Fruit fly (Drosophila melanogaster): ENCODE data around the gene cu.

The cu gene

DNA sequence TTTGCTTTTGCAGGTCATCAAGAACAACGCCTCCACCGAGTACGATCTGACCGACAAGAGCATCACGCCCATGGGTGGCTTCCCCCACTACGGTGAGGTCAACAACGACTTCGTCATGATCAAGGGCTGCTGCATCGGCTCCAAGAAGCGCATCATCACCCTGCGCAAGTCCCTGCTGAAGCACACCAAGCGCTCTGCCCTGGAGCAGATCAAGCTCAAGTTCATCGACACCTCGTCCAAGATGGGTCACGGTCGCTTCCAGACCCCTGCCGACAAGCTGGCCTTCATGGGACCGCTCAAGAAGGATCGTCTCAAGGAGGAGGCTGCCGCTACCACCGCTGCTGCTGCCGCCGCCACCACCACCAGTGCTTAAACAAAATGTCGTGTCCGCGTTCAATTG, 27.1 kb downstream of the cu start:
- TF ChIP-seq fd96Ca (GFP tag; IDR thresholded peaks at IDR 0.05), result no peak
- TF ChIP-seq Pif1B (GFP tag; optimal IDR thresholded peaks at IDR 0.05), result no peak
- no peak for TF ChIP-seq D1 (tag; optimal IDR thresholded peaks at IDR 0.05)
- no peak for TF ChIP-seq rn (GFP tag; IDR thresholded peaks at IDR 0.05)
- TF ChIP-seq Pif1A (GFP tag; optimal IDR thresholded peaks at IDR 0.05), result no peak
- TF ChIP-seq CG10348 (GFP tag; IDR thresholded peaks at IDR 0.05), result no peak

DNA sequence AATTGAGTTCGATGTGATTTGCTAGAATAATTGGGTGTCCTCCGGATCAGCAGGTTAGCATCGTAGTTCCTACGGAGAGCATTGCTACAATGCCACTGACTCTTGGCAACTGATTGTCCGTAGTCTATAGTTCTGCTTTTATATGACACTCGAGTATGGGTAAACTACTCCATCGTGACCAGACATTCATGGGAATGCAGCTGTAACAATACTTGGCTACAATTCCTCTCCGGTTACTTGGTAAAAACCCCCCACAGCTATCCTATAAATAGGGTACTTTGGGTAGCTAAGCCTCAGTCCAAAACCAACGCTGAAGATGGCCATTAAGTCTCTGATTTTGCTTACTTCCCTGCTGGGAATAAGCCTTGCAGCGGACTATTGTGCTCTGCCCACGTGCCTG, 27.8 kb downstream of the cu start, which contains the start of gene scpr-C:
scpr-C (plus strand) TSS at position 301 of the 400 bp plus-strand sequence.
- TF ChIP-seq CG14655 (GFP tag; optimal IDR thresholded peaks at IDR 0.05) (no peak), CG10348 (GFP tag; IDR thresholded peaks at IDR 0.05) (no peak), CG15710 (tag; optimal IDR thresholded peaks at IDR 0.05) (no peak), fd96Ca (GFP tag; IDR thresholded peaks at IDR 0.05) (no peak), gl (tag; optimal IDR thresholded peaks at IDR 0.05) (no peak), CG4496 (GFP tag; IDR thresholded peaks at IDR 0.05) (no peak), CG8159 (tag; optimal IDR thresholded peaks at IDR 0.05) (no peak)

DNA sequence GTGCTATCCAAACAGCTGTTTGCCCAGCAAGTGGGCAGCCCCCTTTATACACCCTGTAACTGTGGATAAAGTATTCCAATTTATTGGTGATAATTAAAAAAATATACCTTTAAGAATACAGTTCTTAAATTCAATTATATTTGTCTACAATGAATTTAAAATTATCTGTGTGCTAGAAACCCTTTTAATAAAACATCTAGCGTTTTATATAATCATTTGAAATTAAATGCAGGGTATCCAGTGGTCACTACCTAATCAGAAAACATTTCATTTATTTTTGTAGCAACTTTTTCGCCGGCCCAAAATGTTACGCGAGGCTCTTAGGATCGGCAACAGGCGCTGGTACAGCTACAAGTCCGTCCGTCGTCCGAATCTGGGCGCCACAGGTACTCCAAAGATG, 29.1 kb downstream of the cu start, which contains the start of gene CG17726:
CG17726 (plus strand) TSS at position 267 of the 400 bp plus-strand sequence.
- TF ChIP-seq CG34367 (tag; optimal IDR thresholded peaks at IDR 0.05), result peak; percentile 97
- TF ChIP-seq Ets98B (GFP tag; IDR thresholded peaks at IDR 0.05), result peak; percentile 98
- peak; percentile 90 for TF ChIP-seq gl (tag; optimal IDR thresholded peaks at IDR 0.05)
- TF ChIP-seq Snoo (tag; optimal IDR thresholded peaks at IDR 0.05), result peak; percentile 98
- TF ChIP-seq CG8301 (tag; optimal IDR thresholded peaks at IDR 0.05), result peak; percentile 96
- peak; percentile 97 for TF ChIP-seq CG32121 (GFP tag; IDR thresholded peaks at IDR 0.05)
- peak; percentile 95 for TF ChIP-seq CG9948 (tag; optimal IDR thresholded peaks at IDR 0.05)
- peak; percentile 99 for TF ChIP-seq CG4496 (GFP tag; IDR thresholded peaks at IDR 0.05)
- TF ChIP-seq CG14655 (GFP tag; optimal IDR thresholded peaks at IDR 0.05), result no peak
- peak; percentile 95 for TF ChIP-seq rn (GFP tag; IDR thresholded peaks at IDR 0.05)
- peak; percentile 95 for TF ChIP-seq CG17806 (tag; optimal IDR thresholded peaks at IDR 0.05)
- TF ChIP-seq Pif1A (GFP tag; optimal IDR thresholded peaks at IDR 0.05), result no peak
- peak; percentile 69; the same call in 2 of the 3 replicates for TF ChIP-seq fd96Ca (GFP tag; IDR thresholded peaks at IDR 0.05)
- TF ChIP-seq CG12605 (GFP tag; IDR thresholded peaks at IDR 0.05), result peak; percentile 99
- no peak for TF ChIP-seq D1 (tag; optimal IDR thresholded peaks at IDR 0.05)
- TF ChIP-seq CG15710 (tag; optimal IDR thresholded peaks at IDR 0.05), result peak; percentile 98
- peak; percentile 42 for TF ChIP-seq EcR (GFP tag; optimal IDR thresholded peaks at IDR 0.05)
- peak; percentile 98 for TF ChIP-seq CG8159 (tag; optimal IDR thresholded peaks at IDR 0.05)
- TF ChIP-seq CG10348 (GFP tag; IDR thresholded peaks at IDR 0.05), result peak; percentile 81
- no peak for TF ChIP-seq Pif1B (GFP tag; optimal IDR thresholded peaks at IDR 0.05)
- TF ChIP-seq CG13204 (GFP tag; optimal IDR thresholded peaks at IDR 0.05), result no peak

DNA sequence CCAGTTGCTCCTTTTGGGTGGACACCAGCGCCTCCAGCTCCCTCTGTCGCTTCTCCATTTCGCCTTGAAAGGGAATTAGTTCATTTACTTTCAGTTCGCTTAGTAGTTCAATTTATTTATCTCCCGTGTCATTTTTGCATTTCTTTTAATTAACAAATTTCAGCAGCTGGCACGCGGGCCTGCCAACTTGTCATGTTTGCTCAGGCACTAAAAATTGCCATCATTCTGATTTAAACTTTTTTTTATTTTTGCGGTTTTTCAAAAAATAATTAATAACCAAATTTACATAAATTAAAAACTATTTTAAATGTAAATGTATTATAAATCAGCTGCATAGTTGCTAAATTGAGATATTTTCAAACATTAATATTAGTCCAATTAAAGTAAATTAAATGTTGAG, 33.0 kb downstream of the cu start, which contains the start of gene GCC88:
GCC88 (minus strand) TSS at position 209 of the 400 bp plus-strand sequence.
- TF ChIP-seq CG14655 (GFP tag; optimal IDR thresholded peaks at IDR 0.05) (no peak), CG15710 (tag; optimal IDR thresholded peaks at IDR 0.05) (no peak), gl (tag; optimal IDR thresholded peaks at IDR 0.05) (no peak), Pif1A (GFP tag; optimal IDR thresholded peaks at IDR 0.05) (no peak), CG12605 (GFP tag; IDR thresholded peaks at IDR 0.05) (no peak), Snoo (tag; optimal IDR thresholded peaks at IDR 0.05) (no peak), D1 (tag; optimal IDR thresholded peaks at IDR 0.05) (no peak), CG8159 (tag; optimal IDR thresholded peaks at IDR 0.05) (no peak), EcR (GFP tag; optimal IDR thresholded peaks at IDR 0.05) (no peak)

DNA sequence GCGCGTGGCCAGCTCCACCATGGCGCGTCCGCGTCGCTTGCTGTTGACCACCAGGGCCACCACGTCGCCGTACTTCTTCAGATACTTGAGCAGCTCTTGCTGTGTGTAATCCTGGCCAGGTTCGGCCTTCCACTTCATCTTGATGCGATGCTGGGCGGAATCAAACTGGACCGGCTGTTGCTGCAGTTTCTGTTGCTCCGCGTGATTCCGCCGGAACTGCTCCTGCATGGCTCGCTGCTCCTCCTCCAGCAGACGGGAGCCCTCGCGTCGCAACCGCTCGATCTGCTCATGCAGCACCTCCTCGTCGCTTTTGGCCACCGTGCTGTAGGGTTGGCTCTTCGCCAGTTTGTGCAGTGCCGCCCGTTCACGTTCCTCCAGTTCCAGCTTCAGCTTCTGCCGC, 33.6 kb downstream of the cu start:
- TF ChIP-seq Pif1B (GFP tag; optimal IDR thresholded peaks at IDR 0.05) (no peak), D1 (tag; optimal IDR thresholded peaks at IDR 0.05) (no peak), CG8159 (tag; optimal IDR thresholded peaks at IDR 0.05) (no peak), gl (tag; optimal IDR thresholded peaks at IDR 0.05) (no peak), Pif1A (GFP tag; optimal IDR thresholded peaks at IDR 0.05) (no peak), CG12605 (GFP tag; IDR thresholded peaks at IDR 0.05) (no peak), CG4496 (GFP tag; IDR thresholded peaks at IDR 0.05) (no peak), CG9948 (tag; optimal IDR thresholded peaks at IDR 0.05) (no peak), CG34367 (tag; optimal IDR thresholded peaks at IDR 0.05) (no peak), Snoo (tag; optimal IDR thresholded peaks at IDR 0.05) (no peak), EcR (GFP tag; optimal IDR thresholded peaks at IDR 0.05) (no peak), Ets98B (GFP tag; IDR thresholded peaks at IDR 0.05) (no peak), CG14655 (GFP tag; optimal IDR thresholded peaks at IDR 0.05) (no peak)

DNA sequence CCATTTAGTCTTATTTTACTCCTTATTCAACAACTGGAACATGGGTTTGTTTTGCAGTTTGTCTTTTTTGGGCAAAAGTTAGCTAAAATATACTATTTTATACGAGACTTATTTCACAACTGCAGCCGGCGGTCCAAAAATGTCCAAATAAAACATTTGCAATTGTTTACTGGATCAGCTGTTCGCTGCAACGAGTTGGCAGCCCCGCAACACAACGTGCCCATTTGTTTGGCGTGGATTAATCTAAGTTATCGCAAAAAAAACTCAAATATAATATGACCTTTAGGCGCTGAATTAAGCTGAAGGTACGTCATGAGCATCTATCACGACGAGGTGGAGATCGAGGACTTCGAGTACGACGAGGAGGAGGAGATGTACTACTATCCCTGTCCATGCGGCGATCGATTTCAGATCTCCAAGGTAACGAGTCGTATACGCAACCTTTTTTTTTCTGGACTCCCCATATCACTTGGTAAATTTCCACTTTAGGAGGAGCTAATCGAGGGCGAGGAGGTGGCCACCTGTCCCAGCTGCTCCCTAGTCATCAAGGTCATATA, 34.4 kb downstream of the cu start, which contains the start of the genes CG17187 and Dph3:
CG17187 (minus strand) TSS at position 175 of the 557 bp plus-strand sequence.
Dph3 (plus strand) TSS at position 208 of the 557 bp plus-strand sequence.
- no peak for TF ChIP-seq CG12605 (GFP tag; IDR thresholded peaks at IDR 0.05)
- no peak for TF ChIP-seq rn (GFP tag; IDR thresholded peaks at IDR 0.05)
- TF ChIP-seq CG9948 (tag; optimal IDR thresholded peaks at IDR 0.05), result no peak
- TF ChIP-seq gl (tag; optimal IDR thresholded peaks at IDR 0.05), result no peak
- TF ChIP-seq CG13204 (GFP tag; optimal IDR thresholded peaks at IDR 0.05), result no peak
- no peak for TF ChIP-seq CG17806 (tag; optimal IDR thresholded peaks at IDR 0.05)
- TF ChIP-seq CG15710 (tag; optimal IDR thresholded peaks at IDR 0.05), result no peak
- TF ChIP-seq D1 (tag; optimal IDR thresholded peaks at IDR 0.05), result no peak
- no peak for TF ChIP-seq Pif1A (GFP tag; optimal IDR thresholded peaks at IDR 0.05)
- TF ChIP-seq CG8159 (tag; optimal IDR thresholded peaks at IDR 0.05), result no peak
- TF ChIP-seq fd96Ca (GFP tag; IDR thresholded peaks at IDR 0.05), result no peak
- no peak for TF ChIP-seq CG32121 (GFP tag; IDR thresholded peaks at IDR 0.05)
- no peak for TF ChIP-seq Snoo (tag; optimal IDR thresholded peaks at IDR 0.05)
- TF ChIP-seq CG14655 (GFP tag; optimal IDR thresholded peaks at IDR 0.05), result no peak
- no peak for TF ChIP-seq Ets98B (GFP tag; IDR thresholded peaks at IDR 0.05)
- no peak for TF ChIP-seq CG8301 (tag; optimal IDR thresholded peaks at IDR 0.05)
